Fruit fly (Drosophila melanogaster): ENCODE data around the gene Nup205.
A peak's percentile ranks its signal among the peaks of the same experiment; 100 is the strongest.

Nup205 gene

dm6 chrX:19842397-19843261 is 9.4 kb upstream of the Nup205 start (continued):
- peak; percentile 54; the same call in 2 of the 3 replicates for TF ChIP-seq CG17361 (GFP tag; IDR thresholded peaks at IDR 0.05)
- peak; percentile 50 for TF ChIP-seq gem (tag; optimal IDR thresholded peaks at IDR 0.05)
- no peak for TF ChIP-seq CG3163 (GFP tag; optimal IDR thresholded peaks at IDR 0.05)
- peak; percentile 77 for TF ChIP-seq sqz (GFP tag; optimal IDR thresholded peaks at IDR 0.05)
- no peak for TF ChIP-seq Gug (GFP tag; IDR thresholded peaks at IDR 0.05)
- TF ChIP-seq sna (GFP tag; IDR thresholded peaks at IDR 0.05; ENCODE audit: partially characterized antibody) = no peak
- no peak for TF ChIP-seq CG6683 (GFP tag; optimal IDR thresholded peaks at IDR 0.05)
- TF ChIP-seq chinmo (GFP tag; IDR thresholded peaks at IDR 0.05; ENCODE audit: partially characterized antibody) = no peak
- TF ChIP-seq ara (GFP tag; IDR thresholded peaks at IDR 0.05) = no peak
- no peak for TF ChIP-seq nmo (GFP tag; optimal IDR thresholded peaks at IDR 0.05)
- TF ChIP-seq sob (GFP tag; IDR thresholded peaks at IDR 0.05) = no peak
- peak; percentile 51 for TF ChIP-seq CG10979 (tag; optimal IDR thresholded peaks at IDR 0.05)
- no peak for TF ChIP-seq CG9817 (tag; optimal IDR thresholded peaks at IDR 0.05)
- no peak for TF ChIP-seq CG9437 (GFP tag; optimal IDR thresholded peaks at IDR 0.05)
- TF ChIP-seq psq (GFP tag; optimal IDR thresholded peaks at IDR 0.05) = no peak
- no peak for TF ChIP-seq Rfx (GFP tag; IDR thresholded peaks at IDR 0.05)
- TF ChIP-seq HLH3B (GFP tag; IDR thresholded peaks at IDR 0.05) = no peak
- TF ChIP-seq CG15601 (tag; optimal IDR thresholded peaks at IDR 0.05) = no peak
- TF ChIP-seq az2 (GFP tag; optimal IDR thresholded peaks at IDR 0.05) = no peak
- TF ChIP-seq bsh (GFP tag; optimal IDR thresholded peaks at IDR 0.05) = peak in 1 of 2 experiments; percentile 3
- peak; percentile 35 for TF ChIP-seq kni (GFP tag; optimal IDR thresholded peaks at IDR 0.05)
- no peak for TF ChIP-seq CG33213 (GFP tag; optimal IDR thresholded peaks at IDR 0.05)
- TF ChIP-seq Hsf (GFP tag; optimal IDR thresholded peaks at IDR 0.05) = peak; percentile 14
- no peak for TF ChIP-seq esg (GFP tag; conservative IDR thresholded peaks at IDR 0.05)
- no peak for TF ChIP-seq ro (GFP tag; IDR thresholded peaks at IDR 0.05)
- peak; percentile 10 for TF ChIP-seq trem (tag; optimal IDR thresholded peaks at IDR 0.05)
- TF ChIP-seq org-1 (GFP tag; optimal IDR thresholded peaks at IDR 0.05) = peak; percentile 13
- TF ChIP-seq ac (GFP tag; optimal IDR thresholded peaks at IDR 0.05) = peak; percentile 93
- TF ChIP-seq Dfd (GFP tag; optimal IDR thresholded peaks at IDR 0.05) = no peak
- no peak for TF ChIP-seq NfI (GFP tag; optimal IDR thresholded peaks at IDR 0.05)
- TF ChIP-seq phol (tag; optimal IDR thresholded peaks at IDR 0.05) = peak; percentile 47
- TF ChIP-seq Mrtf (GFP tag; IDR thresholded peaks at IDR 0.05) = no peak
- TF ChIP-seq CG3065 (GFP tag; optimal IDR thresholded peaks at IDR 0.05) = no peak
- TF ChIP-seq sens (GFP tag) = peak; percentile 91
- no peak for TF ChIP-seq CG10654 (GFP tag; optimal IDR thresholded peaks at IDR 0.05)
- TF ChIP-seq CG7372 (GFP tag; IDR thresholded peaks at IDR 0.05) = no peak
- peak in 1 of 3 experiments; percentile 65 for TF ChIP-seq lola (GFP tag; optimal IDR thresholded peaks at IDR 0.05)
- TF ChIP-seq Pdp1 (GFP tag; optimal IDR thresholded peaks at IDR 0.05) = peak in 1 of 2 experiments; percentile 0
- TF ChIP-seq CG7357 (GFP tag; IDR thresholded peaks at IDR 0.05) = no peak
- peak; percentile 6 for TF ChIP-seq CG6813 (GFP tag; optimal IDR thresholded peaks at IDR 0.05)
- no peak for TF ChIP-seq CG10565 (GFP tag; optimal IDR thresholded peaks at IDR 0.05)
- TF ChIP-seq CG10209 (GFP tag; optimal IDR thresholded peaks at IDR 0.05) = peak; percentile 24
- no peak for TF ChIP-seq tio (GFP tag; optimal IDR thresholded peaks at IDR 0.05)
- TF ChIP-seq fd96Cb (tag; optimal IDR thresholded peaks at IDR 0.05) = peak; percentile 24
- TF ChIP-seq mld (GFP tag; IDR thresholded peaks at IDR 0.05; ENCODE audit: partially characterized antibody) = no peak
- no peak for TF ChIP-seq Xrp1 (GFP tag; IDR thresholded peaks at IDR 0.05)
- no peak for TF ChIP-seq CG31365 (tag; optimal IDR thresholded peaks at IDR 0.05)
- TF ChIP-seq CG30403 (GFP tag; optimal IDR thresholded peaks at IDR 0.05) = peak; percentile 8
- TF ChIP-seq Adf1 (GFP tag; IDR thresholded peaks at IDR 0.05) = no peak

Data from whole organism, embryonic.